Fruit fly (Drosophila melanogaster) whole organism, embryonic: Measurements from ENCODE around the gene Polr2F.

ENCODE experiments used
- ATbp ChIP-seq: fragments of 200-800 bp; sonication (Bioruptor generic); optimal IDR thresholded peaks from 2 replicates; lab custom pipeline; 2017; ENCODE audit warnings: missing biosample characterization, mild to moderate bottlenecking, missing genetic modification characterization, missing genetic modification reagents
- Adf1 ChIP-seq: fragments of 200-800 bp; sonication (Bioruptor generic); IDR thresholded peaks from 2 replicates; pipeline ENCODE4 v1.3.6; 2022; ENCODE audit warnings: missing biosample characterization, missing genetic modification characterization
- B-H2 ChIP-seq: fragments of 200-800 bp; sonication (Bioruptor generic); optimal IDR thresholded peaks from 2 replicates; lab custom pipeline; 2018; ENCODE audit warnings: missing biosample characterization, mild to moderate bottlenecking, missing genetic modification characterization
- Bgb ChIP-seq: fragments of 200-800 bp; sonication (Bioruptor generic); IDR thresholded peaks from 2 replicates; pipeline ENCODE4 v1.3.6; 2022; ENCODE audit warnings: missing biosample characterization, missing genetic modification characterization; ENCODE audit not compliant: partially characterized antibody
- CG10267 ChIP-seq: fragments of 200-800 bp; sonication (Bioruptor generic); optimal IDR thresholded peaks from 2 replicates; lab custom pipeline; 2018; ENCODE audit warnings: missing biosample characterization, mild to moderate bottlenecking, missing genetic modification characterization, moderate library complexity
- CG10274 ChIP-seq: fragments of 200-800 bp; sonication (Bioruptor generic); optimal IDR thresholded peaks from 3 replicates; lab custom pipeline; 2017; ENCODE audit warnings: missing biosample characterization, mild to moderate bottlenecking, missing genetic modification characterization
- CG10366 ChIP-seq: fragments of 200-800 bp; sonication (Bioruptor generic); IDR thresholded peaks from 2 replicates; pipeline ENCODE4 v1.3.6; 2022; ENCODE audit warnings: missing biosample characterization, missing genetic modification characterization
- CG10959 ChIP-seq: fragments of 200-800 bp; sonication (Bioruptor generic); IDR thresholded peaks from 2 replicates; pipeline ENCODE4 v1.3.6; 2022; ENCODE audit warnings: missing biosample characterization, missing genetic modification characterization
- CG1233 ChIP-seq: fragments of 200-800 bp; sonication (Bioruptor generic); optimal IDR thresholded peaks from 4 replicates; lab custom pipeline; 2018; ENCODE audit warnings: missing biosample characterization, mild to moderate bottlenecking, missing genetic modification characterization
- CG13123 ChIP-seq: fragments of 200-800 bp; sonication (Bioruptor generic); optimal IDR thresholded peaks from 2 replicates; lab custom pipeline; 2016; ENCODE audit warnings: missing biosample characterization, missing genetic modification characterization
- CG13296 ChIP-seq: fragments of 200-800 bp; sonication (Bioruptor generic); optimal IDR thresholded peaks from 3 replicates; lab custom pipeline; 2018; ENCODE audit warnings: missing biosample characterization, mild to moderate bottlenecking, missing genetic modification characterization
- CG13894 ChIP-seq: fragments of 200-800 bp; sonication (Bioruptor generic); optimal IDR thresholded peaks from 3 replicates; lab custom pipeline; 2018; ENCODE audit warnings: missing biosample characterization, mild to moderate bottlenecking, missing genetic modification characterization, moderate library complexity
- CG14667 ChIP-seq: fragments of 200-800 bp; sonication (Bioruptor generic); IDR thresholded peaks from 2 replicates; pipeline ENCODE4 v1.3.6; 2022; ENCODE audit warnings: missing biosample characterization, missing genetic modification characterization
- CG14860 ChIP-seq: fragments of 200-800 bp; sonication (Bioruptor generic); IDR thresholded peaks from 3 replicates; pipeline ENCODE4 v1.3.6; 2022; ENCODE audit warnings: missing biosample characterization, missing genetic modification characterization; ENCODE audit not compliant: partially characterized antibody
- CG15269 ChIP-seq: fragments of 200-800 bp; sonication (Bioruptor generic); optimal IDR thresholded peaks from 2 replicates; lab custom pipeline; 2018; ENCODE audit warnings: missing biosample characterization, mild to moderate bottlenecking, missing genetic modification characterization, moderate library complexity
- CG1529 ChIP-seq: fragments of 200-800 bp; sonication (Bioruptor generic); optimal IDR thresholded peaks from 3 replicates; lab custom pipeline; 2018; ENCODE audit warnings: missing biosample characterization, missing genetic modification characterization
- CG17829 ChIP-seq: fragments of 200-800 bp; optimal IDR thresholded peaks from 2 replicates; lab custom pipeline; 2019; ENCODE audit warnings: missing biosample characterization, mild to moderate bottlenecking, missing genetic modification characterization, moderate library complexity
- CG2116 ChIP-seq: fragments of 200-800 bp; sonication (Bioruptor generic); optimal IDR thresholded peaks from 3 replicates; lab custom pipeline; 2018; ENCODE audit warnings: missing biosample characterization, mild to moderate bottlenecking, missing genetic modification characterization
- CG2678 ChIP-seq: fragments of 200-800 bp; sonication (Bioruptor generic); optimal IDR thresholded peaks from 3 replicates; lab custom pipeline; 2019; ENCODE audit warnings: missing biosample characterization, mild to moderate bottlenecking, missing genetic modification characterization, moderate library complexity
- CG2889 ChIP-seq: fragments of 200-800 bp; sonication (Bioruptor generic); IDR thresholded peaks from 3 replicates; pipeline ENCODE4 v1.3.6; 2022; ENCODE audit warnings: missing biosample characterization, missing genetic modification characterization
- CG30020 ChIP-seq: fragments of 200-800 bp; optimal IDR thresholded peaks from 2 replicates; lab custom pipeline; 2019; ENCODE audit warnings: missing biosample characterization, mild to moderate bottlenecking, missing genetic modification characterization, moderate library complexity
- CG32772 ChIP-seq: fragments of 200-800 bp; sonication (Bioruptor generic); IDR thresholded peaks from 2 replicates; pipeline ENCODE4 v1.3.6; 2022; ENCODE audit warnings: missing biosample characterization, missing genetic modification characterization
- CG4707 ChIP-seq: fragments of 200-800 bp; sonication (Bioruptor generic); optimal IDR thresholded peaks from 2 replicates; lab custom pipeline; 2018; ENCODE audit warnings: missing biosample characterization, mild to moderate bottlenecking, missing genetic modification characterization, moderate library complexity
- CG6272 ChIP-seq: fragments of 200-800 bp; sonication (Bioruptor generic); IDR thresholded peaks from 2 replicates; pipeline ENCODE4 v1.3.6; 2022; ENCODE audit warnings: missing biosample characterization, missing genetic modification characterization
- CG9817 ChIP-seq: fragments of 200-800 bp; sonication (Bioruptor generic); optimal IDR thresholded peaks from 2 replicates; lab custom pipeline; 2018; ENCODE audit warnings: missing biosample characterization, mild to moderate bottlenecking, missing genetic modification characterization, moderate library complexity
- Camta ChIP-seq: fragments of 200-800 bp; sonication (Bioruptor generic); optimal IDR thresholded peaks from 2 replicates; lab custom pipeline; 2016; ENCODE audit warnings: missing biosample characterization, missing genetic modification characterization
- Deaf1 ChIP-seq: fragments of 200-800 bp; optimal IDR thresholded peaks from 3 replicates; lab custom pipeline; 2019; ENCODE audit warnings: missing biosample characterization, mild to moderate bottlenecking, missing genetic modification characterization, moderate library complexity
- Dp ChIP-seq: fragments of 200-800 bp; sonication (Bioruptor generic); optimal IDR thresholded peaks from 2 replicates; lab custom pipeline; 2018; ENCODE audit warnings: missing biosample characterization, mild to moderate bottlenecking, missing genetic modification characterization, moderate library complexity
- Dref ChIP-seq: fragments of 200-800 bp; sonication (Bioruptor generic); IDR thresholded peaks from 2 replicates; pipeline ENCODE4 v1.3.6; 2022; ENCODE audit warnings: missing biosample characterization, missing genetic modification characterization
- ERR ChIP-seq: fragments of 200-800 bp; sonication (Bioruptor generic); optimal IDR thresholded peaks from 2 replicates; lab custom pipeline; 2016; ENCODE audit warnings: missing biosample characterization, missing genetic modification characterization
- Eip74EF ChIP-seq, 2 experiments: fragments of 200-800 bp in 1 of 2; fragments of >200 bp in 1 of 2; sonication (Bioruptor generic) in 1 of 2; optimal IDR thresholded peaks; 2 replicates each; lab custom pipeline; 2017 to 2019; ENCODE audit warnings: missing biosample characterization in 2 of 2, missing genetic modification characterization in 2 of 2, mild to moderate bottlenecking in 1 of 2, moderate library complexity in 1 of 2
- HmgD ChIP-seq: fragments of 200-800 bp; sonication (Bioruptor generic); optimal IDR thresholded peaks from 3 replicates; lab custom pipeline; 2016; ENCODE audit warnings: missing biosample characterization, missing genetic modification characterization
- Mad ChIP-seq: fragments of 200-800 bp; sonication (Bioruptor generic); optimal IDR thresholded peaks from 2 replicates; lab custom pipeline; 2016; ENCODE audit warnings: missing biosample characterization, missing genetic modification characterization
- Oli ChIP-seq: fragments of 200-800 bp; sonication (Bioruptor generic); optimal IDR thresholded peaks from 2 replicates; lab custom pipeline; 2018; ENCODE audit warnings: missing biosample characterization, mild to moderate bottlenecking, missing genetic modification characterization, moderate library complexity
- Sry-δ ChIP-seq: fragments of 200-800 bp; sonication (Bioruptor generic); optimal IDR thresholded peaks from 2 replicates; lab custom pipeline; 2016; ENCODE audit warnings: missing biosample characterization, missing genetic modification characterization
- Stat92E ChIP-seq, 3 experiments: fragments of >200 bp in 2 of 3; fragments of 200-800 bp in 1 of 3; sonication (Bioruptor generic) in 1 of 3; optimal IDR thresholded peaks; 2 replicates each; lab custom pipeline; 2017 to 2019; ENCODE audit warnings: missing biosample characterization in 3 of 3, missing genetic modification characterization in 3 of 3, mild to moderate bottlenecking in 1 of 3, moderate library complexity in 1 of 3
- bbx ChIP-seq: fragments of 200-800 bp; sonication (Bioruptor generic); IDR thresholded peaks from 2 replicates; pipeline ENCODE4 v1.3.6; 2022; ENCODE audit warnings: missing biosample characterization, missing genetic modification characterization; ENCODE audit not compliant: partially characterized antibody
- chinmo ChIP-seq: fragments of 200-800 bp; sonication (Bioruptor generic); IDR thresholded peaks from 4 replicates; pipeline ENCODE4 v1.3.6; 2022; ENCODE audit warnings: missing biosample characterization, missing genetic modification characterization; ENCODE audit not compliant: partially characterized antibody
- crol ChIP-seq: fragments of 200-800 bp; sonication (Bioruptor generic); IDR thresholded peaks from 2 replicates; pipeline ENCODE4 v1.3.6; 2022; ENCODE audit warnings: missing biosample characterization, missing genetic modification characterization
- dysf ChIP-seq: fragments of 200-800 bp; sonication (Bioruptor generic); IDR thresholded peaks from 3 replicates; pipeline ENCODE4 v1.3.6; 2022; ENCODE audit warnings: missing biosample characterization, missing genetic modification characterization
- gcm ChIP-seq: fragments of 200-800 bp; sonication (Bioruptor generic); optimal IDR thresholded peaks from 2 replicates; lab custom pipeline; 2019; ENCODE audit warnings: missing biosample characterization, mild to moderate bottlenecking, missing genetic modification characterization, moderate library complexity
- odd ChIP-seq: fragments of 200-800 bp; sonication (Bioruptor generic); optimal IDR thresholded peaks from 2 replicates; lab custom pipeline; 2017; ENCODE audit warnings: missing biosample characterization, mild to moderate bottlenecking, missing genetic modification characterization
- phol ChIP-seq: fragments of 200-800 bp; sonication (Bioruptor generic); optimal IDR thresholded peaks from 3 replicates; lab custom pipeline; 2018; ENCODE audit warnings: missing biosample characterization, mild to moderate bottlenecking, missing genetic modification characterization, moderate library complexity
- salm ChIP-seq: fragments of 200-800 bp; sonication (Bioruptor generic); optimal IDR thresholded peaks from 2 replicates; lab custom pipeline; 2018; ENCODE audit warnings: missing biosample characterization, mild to moderate bottlenecking, missing genetic modification characterization
- sd ChIP-seq: fragments of 200-800 bp; sonication (Bioruptor generic); optimal IDR thresholded peaks from 3 replicates; lab custom pipeline; 2018; ENCODE audit warnings: missing biosample characterization, mild to moderate bottlenecking, missing genetic modification characterization, moderate library complexity
- sna ChIP-seq: fragments of 200-800 bp; sonication (Bioruptor generic); IDR thresholded peaks from 2 replicates; pipeline ENCODE4 v1.3.6; 2022; ENCODE audit warnings: missing biosample characterization, missing genetic modification characterization; ENCODE audit not compliant: partially characterized antibody
- tll ChIP-seq, 2 experiments: fragments of 200-800 bp in 1 of 2; fragments of >200 bp in 1 of 2; sonication (Bioruptor generic) in 1 of 2; optimal IDR thresholded peaks; 2 replicates each; lab custom pipeline; 2017 to 2019; ENCODE audit warnings: missing biosample characterization in 2 of 2, missing genetic modification characterization in 2 of 2, mild to moderate bottlenecking in 1 of 2, moderate library complexity in 1 of 2
- vnd ChIP-seq: fragments of 200-800 bp; sonication (Bioruptor generic); IDR thresholded peaks from 3 replicates; pipeline ENCODE4 v1.3.6; 2022; ENCODE audit warnings: missing biosample characterization, missing genetic modification characterization; ENCODE audit not compliant: partially characterized antibody

Polr2F gene

DNA sequence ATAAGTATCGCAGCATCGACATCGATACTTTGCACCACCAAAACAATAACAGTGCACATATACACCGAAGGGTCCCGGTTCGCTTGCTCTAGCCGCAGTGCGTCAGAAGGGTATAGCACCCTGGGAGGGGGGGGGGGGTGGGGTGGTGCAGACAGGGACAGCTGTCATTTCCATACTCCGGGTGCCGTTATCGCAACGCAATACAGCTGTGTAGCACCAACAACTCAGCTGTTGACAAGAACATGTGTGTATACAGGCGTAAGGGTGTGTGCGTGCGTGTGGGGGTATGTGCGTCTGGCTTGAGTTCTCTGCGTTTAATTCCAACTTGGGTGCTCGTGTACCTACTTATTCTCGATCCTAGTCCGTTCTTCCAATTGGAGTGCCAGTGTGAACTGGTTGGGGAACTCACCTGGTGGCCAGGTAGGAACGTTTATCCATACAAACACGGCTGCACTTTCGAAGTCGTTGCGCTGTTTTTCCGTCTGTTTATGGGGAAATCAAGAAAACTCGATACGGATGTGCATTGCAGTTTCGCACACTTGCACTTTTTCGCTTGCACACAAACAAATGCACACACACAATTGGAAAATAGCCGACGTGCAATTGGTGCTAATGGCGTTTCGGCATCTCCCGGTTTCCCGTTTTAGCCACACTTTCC, 4.0 kb upstream of the Polr2F start (continued):
- TF ChIP-seq Bgb (GFP tag; lab: Robert Waterston, UW) (peak; percentile 25; the same call in 1 of the 2 replicates), odd (GFP tag; lab: Kevin White, UChicago) (no peak), CG32772 (no peak), CG2889 (no peak), Camta (GFP tag; lab: Kevin White, UChicago) (no peak), Dref (GFP tag; lab: Robert Waterston, UW) (peak; percentile 35; the same call in 1 of the 2 replicates), salm (no peak), CG13894 (peak; percentile 11), CG14667 (GFP tag; lab: Robert Waterston, UW) (peak; percentile 16; the same call in 1 of the 2 replicates), CG13123 (GFP tag; lab: Kevin White, UChicago) (no peak), phol (tag; lab: Kevin White, UChicago) (no peak), CG17829 (peak; percentile 19), CG4707 (GFP tag; lab: Kevin White, UChicago) (no peak), Adf1 (GFP tag; lab: Robert Waterston, UW) (peak; percentile 19; the same call in 1 of the 2 replicates), crol (peak; percentile 98), Mad (GFP tag; lab: Kevin White, UChicago) (no peak), chinmo (GFP tag; lab: Robert Waterston, UW) (no peak; the same call in 3 of the 4 replicates), Dp (GFP tag; lab: Kevin White, UChicago) (no peak), sna (GFP tag; lab: Robert Waterston, UW) (peak; percentile 28; the same call in 1 of the 2 replicates), Sry-δ (no peak), Eip74EF (GFP tag; optimal IDR thresholded peaks at IDR 0.05; lab: Kevin White, UChicago) (no peak), CG10274 (GFP tag; lab: Kevin White, UChicago) (no peak), CG15269 (peak; percentile 24), sd (peak; percentile 53), CG10267 (tag; lab: Kevin White, UChicago) (no peak), vnd (GFP tag; lab: Robert Waterston, UW) (no peak), HmgD (GFP tag; lab: Kevin White, UChicago) (no peak), gcm (GFP tag; lab: Kevin White, UChicago) (peak; percentile 36), CG10959 (no peak), bbx (GFP tag; lab: Robert Waterston, UW) (peak; percentile 44; the same call in 1 of the 2 replicates), CG14860 (no peak), tll (GFP tag; optimal IDR thresholded peaks at IDR 0.05; lab: Kevin White, UChicago) (no peak), CG10366 (GFP tag; lab: Robert Waterston, UW) (no peak), dysf (0 out of 3 replicates have a peak, but pooled peaks have one; percentile 12), ERR (GFP tag; lab: Kevin White, UChicago) (no peak), CG9817 (tag; lab: Kevin White, UChicago) (peak; percentile 7), B-H2 (GFP tag; lab: Kevin White, UChicago) (peak; percentile 10), Deaf1 (tag; lab: Kevin White, UChicago) (no peak), CG2678 (peak; percentile 24), CG30020 (tag; lab: Kevin White, UChicago) (no peak), Stat92E (GFP tag; optimal IDR thresholded peaks at IDR 0.05; lab: Kevin White, UChicago) (no peak), CG13296 (GFP tag; lab: Kevin White, UChicago) (no peak), ATbp (GFP tag; lab: Kevin White, UChicago) (no peak), CG6272 (GFP tag; lab: Robert Waterston, UW) (no peak), Oli (tag; lab: Kevin White, UChicago) (no peak), CG1233 (GFP tag; lab: Kevin White, UChicago) (no peak), CG1529 (no peak), CG2116 (no peak)
